Worm (Caenorhabditis elegans) whole organism, L4 larva: ENCODE results near the gene rgs-3.
A peak's percentile ranks its signal among the peaks of the same experiment; 100 is the strongest.

ENCODE experiments used
- F26F4.8 ChIP-seq: fragments of 200-800 bp; sonication (Bioruptor generic); conservative IDR thresholded peaks from 2 replicates; pipeline ENCODE4 v1.3.6; 2022; ENCODE audit warnings: missing genetic modification characterization, missing compliant biosample characterization
- F44E2.7 ChIP-seq: fragments of 200-800 bp; sonication (Bioruptor generic); IDR thresholded peaks from 2 replicates; pipeline ENCODE4 v2.1.2; 2022; ENCODE audit warnings: missing genetic modification characterization, missing compliant biosample characterization
- F49E8.2 ChIP-seq: sonication (generic microtip); optimal IDR thresholded peaks from 2 replicates; lab custom pipeline; 2016; ENCODE audit warnings: missing compliant biosample characterization, mild to moderate bottlenecking, missing genetic modification characterization, borderline replicate concordance
- T26A8.4 ChIP-seq: fragments of 200-800 bp; sonication (Bioruptor generic); IDR thresholded peaks from 2 replicates; pipeline ENCODE4 v1.3.6; 2022; ENCODE audit warnings: missing genetic modification characterization, missing compliant biosample characterization
- Y105C5A.15 ChIP-seq: fragments of 200-800 bp; sonication (Bioruptor generic); IDR thresholded peaks from 2 replicates; pipeline ENCODE4 v1.3.6; 2022; ENCODE audit warnings: missing genetic modification characterization, missing compliant biosample characterization
- Y48G9A.11 ChIP-seq: fragments of 200-800 bp; sonication (Bioruptor generic); IDR thresholded peaks from 2 replicates; pipeline ENCODE4 v1.3.6; 2022; ENCODE audit warnings: missing genetic modification reagents, missing genetic modification characterization, missing compliant biosample characterization
- ZK337.2 ChIP-seq: fragments of 200-800 bp; sonication (Bioruptor generic); IDR thresholded peaks from 2 replicates; pipeline ENCODE4 v1.3.6; 2022; ENCODE audit warnings: missing genetic modification reagents, missing genetic modification characterization, missing compliant biosample characterization
- aha-1 ChIP-seq: fragments of 150-350 bp; peaks from one replicate; lab custom pipeline; 2014; ENCODE audit warnings: missing biosample characterization, missing genetic modification characterization
- aly-2 ChIP-seq: sonication (generic microtip); optimal IDR thresholded peaks from 2 replicates; lab custom pipeline; 2018; ENCODE audit warnings: missing biosample characterization, missing genetic modification characterization
- ceh-32 ChIP-seq: sonication (generic microtip); optimal IDR thresholded peaks from 2 replicates; lab custom pipeline; 2016; ENCODE audit warnings: mild to moderate bottlenecking, missing genetic modification characterization, missing compliant biosample characterization; ENCODE audit not compliant: poor library complexity
- cey-2 ChIP-seq: sonication (generic microtip); optimal IDR thresholded peaks from 3 replicates; lab custom pipeline; 2017; ENCODE audit warnings: missing genetic modification characterization, mild to moderate bottlenecking, missing compliant biosample characterization, antibody characterized with exemption, borderline replicate concordance; ENCODE audit not compliant: insufficient read depth
- ctbp-1 ChIP-seq: fragments of 200-800 bp; sonication (Bioruptor generic); IDR thresholded peaks from 2 replicates; pipeline ENCODE4 v1.3.6; 2022; ENCODE audit warnings: missing genetic modification reagents, missing genetic modification characterization, missing compliant biosample characterization
- daf-12 ChIP-seq: fragments of 150-350 bp; optimal IDR thresholded peaks from 2 replicates; lab custom pipeline; 2014; ENCODE audit warnings: missing biosample characterization, missing genetic modification reagents, missing genetic modification characterization
- egl-43 ChIP-seq: fragments of 200-800 bp; sonication (Bioruptor generic); IDR thresholded peaks from 2 replicates; pipeline ENCODE4 v1.3.6; 2022; ENCODE audit warnings: missing genetic modification reagents, missing genetic modification characterization, missing compliant biosample characterization
- fkh-10 ChIP-seq: fragments of 150-350 bp; optimal IDR thresholded peaks from 2 replicates; lab custom pipeline; 2014; ENCODE audit warnings: missing biosample characterization, missing genetic modification reagents, missing genetic modification characterization
- hmg-1.1 ChIP-seq: fragments of 200-800 bp; sonication (Bioruptor generic); IDR thresholded peaks from 2 replicates; pipeline ENCODE4 v1.3.6; 2022; ENCODE audit warnings: missing genetic modification reagents, missing genetic modification characterization, missing compliant biosample characterization
- lim-7 ChIP-seq: fragments of 200-800 bp; sonication (Bioruptor generic); IDR thresholded peaks from 2 replicates; pipeline ENCODE4 v1.3.6; 2022; ENCODE audit warnings: missing genetic modification characterization, missing compliant biosample characterization
- lin-29 ChIP-seq: fragments of 200-800 bp; sonication (Bioruptor generic); IDR thresholded peaks from 2 replicates; pipeline ENCODE4 v1.3.6; 2022; ENCODE audit warnings: missing genetic modification reagents, missing genetic modification characterization, missing compliant biosample characterization
- lsy-2 ChIP-seq, 2 experiments: fragments of 150-350 bp in 1 of 2; sonication (generic microtip) in 1 of 2; optimal IDR thresholded peaks; 2 replicates each; lab custom pipeline; 2014 to 2017; ENCODE audit warnings: missing biosample characterization in 2 of 2, missing genetic modification characterization in 2 of 2
- madf-5 ChIP-seq, 2 experiments: fragments of 200-800 bp; sonication (Bioruptor generic); IDR thresholded peaks; 2 replicates each; pipeline ENCODE4 v1.3.6; 2022; ENCODE audit warnings: missing compliant biosample characterization in 2 of 2, missing genetic modification characterization in 2 of 2
- mdt-29 ChIP-seq: fragments of 200-800 bp; sonication (Bioruptor generic); IDR thresholded peaks from 2 replicates; pipeline ENCODE4 v1.3.6; 2022; ENCODE audit warnings: missing genetic modification reagents, missing genetic modification characterization, missing compliant biosample characterization
- nhr-111 ChIP-seq: fragments of 200-800 bp; sonication (Bioruptor generic); optimal IDR thresholded peaks from 2 replicates; lab custom pipeline; 2018; ENCODE audit warnings: mild to moderate bottlenecking, missing genetic modification characterization, missing compliant biosample characterization
- nhr-28 ChIP-seq: fragments of 150-350 bp; optimal IDR thresholded peaks from 2 replicates; lab custom pipeline; 2014; ENCODE audit warnings: missing biosample characterization, missing genetic modification characterization
- rbr-2 ChIP-seq: sonication (generic microtip); optimal IDR thresholded peaks from 2 replicates; lab custom pipeline; 2016; ENCODE audit warnings: missing genotype, missing genetic modification characterization, missing compliant biosample characterization
- spr-1 ChIP-seq: sonication (generic microtip); optimal IDR thresholded peaks from 2 replicates; lab custom pipeline; 2016; ENCODE audit warnings: mild to moderate bottlenecking, missing genetic modification characterization, missing compliant biosample characterization
- unc-130 ChIP-seq: sonication (generic microtip); optimal IDR thresholded peaks from 2 replicates; lab custom pipeline; 2016; ENCODE audit warnings: missing genetic modification reagents, missing genetic modification characterization, missing compliant biosample characterization
- unc-39 ChIP-seq: sonication (generic microtip); optimal IDR thresholded peaks from 2 replicates; lab custom pipeline; 2017; ENCODE audit warnings: missing biosample characterization, missing genetic modification characterization
- unc-62 ChIP-seq, 3 experiments: fragments of 150-350 bp in 1 of 3; sonication (generic microtip); optimal IDR thresholded peaks in 2 of 3; peaks in 1 of 3; 1 replicate in 1 of 3; 2 replicates in 2 of 3; lab custom pipeline; 2014 to 2017; ENCODE audit warnings: missing biosample characterization in 3 of 3, missing genetic modification characterization in 3 of 3, missing genetic modification reagents in 3 of 3, missing genotype in 1 of 3
- vab-7 ChIP-seq: fragments of 200-800 bp; sonication (Bioruptor generic); IDR thresholded peaks from 2 replicates; pipeline ENCODE4 v1.3.6; 2022; ENCODE audit warnings: missing genetic modification reagents, missing genetic modification characterization, missing compliant biosample characterization
- zfp-2 ChIP-seq: sonication (generic microtip); optimal IDR thresholded peaks from 2 replicates; lab custom pipeline; 2016; ENCODE audit warnings: mild to moderate bottlenecking, missing genetic modification characterization, missing compliant biosample characterization
- zfp-3 ChIP-seq: fragments of 200-800 bp; sonication (Bioruptor generic); conservative IDR thresholded peaks from 2 replicates; pipeline ENCODE4 v1.3.6; 2022; ENCODE audit warnings: missing genetic modification reagents, missing genetic modification characterization, missing compliant biosample characterization

Gene rgs-3

ce11 chrII:6113187-6113586, 13.6 kb downstream of the rgs-3 start, which contains the start of gene heri-1:
TSS of gene heri-1 (minus strand) at chrII:6113194.
- no peak for TF ChIP-seq ceh-32 (tag; lab: Kevin White, UChicago)
- peak; percentile 70 for TF ChIP-seq unc-130
- TF ChIP-seq lsy-2 (tag; optimal IDR thresholded peaks at IDR 0.05; lab: Kevin White, UChicago): peak in 1 of 2 experiments; percentile 4

ce11 chrII:6113842-6114441, 14.3 kb downstream of the rgs-3 start:
- TF ChIP-seq aly-2 (tag; lab: Kevin White, UChicago): no peak
- no peak for TF ChIP-seq daf-12
- TF ChIP-seq Y105C5A.15 (GFP tag; lab: Robert Waterston, UW): no peak
- no peak for TF ChIP-seq spr-1 (tag; lab: Kevin White, UChicago)
- TF ChIP-seq fkh-10 (GFP tag; lab: Kevin White, UChicago): no peak
- TF ChIP-seq ctbp-1 (GFP tag; lab: Robert Waterston, UW): 0 out of 2 replicates have a peak, but pooled peaks have one; percentile 23
- TF ChIP-seq egl-43 (GFP tag; lab: Robert Waterston, UW): no peak
- TF ChIP-seq F26F4.8 (GFP tag; lab: Robert Waterston, UW): no peak
- peak; percentile 17 for TF ChIP-seq aha-1 (tag; lab: Kevin White, UChicago)
- no peak for TF ChIP-seq hmg-1.1 (GFP tag; lab: Robert Waterston, UW)
- TF ChIP-seq nhr-28: no peak
- TF ChIP-seq unc-39 (tag; lab: Kevin White, UChicago): no peak
- no peak for TF ChIP-seq cey-2 (tag; lab: Kevin White, UChicago)
- TF ChIP-seq T26A8.4: 0 out of 2 replicates have a peak, but pooled peaks have one; percentile 25
- no peak for TF ChIP-seq lim-7
- TF ChIP-seq, all 104 proteins: peak for 3

ce11 chrII:6115283-6115682, 15.7 kb downstream of the rgs-3 start:
- TF ChIP-seq rbr-2 (tag; lab: Kevin White, UChicago) (no peak), vab-7 (GFP tag; lab: Robert Waterston, UW) (no peak), unc-62 (GFP tag; optimal IDR thresholded peaks at IDR 0.05 in 1 of 2; lab: Kevin White, UChicago) (peak in 1 of 2 experiments; percentile 81), unc-62 (tag; optimal IDR thresholded peaks at IDR 0.05; lab: Kevin White, UChicago) (no peak), lin-29 (GFP tag; lab: Robert Waterston, UW) (no peak), daf-12 (no peak), mdt-29 (GFP tag; lab: Robert Waterston, UW) (no peak), unc-130 (no peak)
- TF ChIP-seq, all 104 proteins: peak for 1

DNA sequence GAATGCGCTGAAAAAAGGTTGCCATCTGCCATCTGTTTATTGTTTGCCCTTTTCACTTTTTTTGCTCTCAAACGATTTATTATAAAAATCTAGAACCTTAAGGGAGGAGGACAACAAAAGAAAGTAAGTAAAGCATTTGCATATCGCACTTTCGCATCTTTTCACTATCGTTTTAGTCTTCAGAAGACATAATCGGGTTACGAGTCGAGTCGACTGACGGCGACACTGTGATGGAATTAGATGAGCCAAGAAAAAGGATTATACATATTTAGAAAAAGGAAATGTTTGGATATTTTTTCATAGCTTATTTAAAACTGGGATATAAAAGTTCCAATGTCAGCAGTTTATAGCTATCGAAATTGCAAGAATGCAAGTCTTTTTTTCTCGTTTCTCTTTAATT, 17.1 kb downstream of the rgs-3 start:
- TF ChIP-seq ZK337.2 (no peak), aha-1 (tag; lab: Kevin White, UChicago) (peak; percentile 88)
- TF ChIP-seq, all 104 proteins: peak for 1

DNA sequence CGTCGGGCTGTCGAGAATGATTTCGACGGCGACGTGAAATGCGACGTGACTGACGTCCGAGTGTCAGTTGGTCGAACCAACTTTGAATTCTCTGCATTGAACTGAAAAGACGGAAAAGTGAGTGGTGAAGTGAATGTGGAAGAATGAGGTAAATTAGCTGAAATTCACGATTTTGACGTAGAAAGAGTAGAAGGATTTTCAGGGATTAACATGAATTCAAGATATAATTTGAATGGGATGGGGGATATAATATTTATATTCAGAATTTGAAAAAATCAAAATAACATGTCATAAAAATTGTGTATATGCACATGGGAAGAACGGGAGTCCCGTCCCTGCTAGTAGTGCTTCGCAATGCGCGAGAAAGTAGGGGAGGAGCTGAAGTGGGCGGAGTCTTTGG, 18.6 kb downstream of the rgs-3 start, which contains the start of gene C29H12.6:
C29H12.6 (minus strand) TSS at position 101 of the 400 bp plus-strand sequence.
- TF ChIP-seq Y48G9A.11 (GFP tag; lab: Robert Waterston, UW) (no peak), cey-2 (tag; lab: Kevin White, UChicago) (no peak), nhr-111 (GFP tag; lab: Kevin White, UChicago) (no peak), F44E2.7 (no peak), zfp-3 (GFP tag; lab: Robert Waterston, UW) (no peak), madf-5 (GFP tag; IDR thresholded peaks at IDR 0.05; lab: Robert Waterston, UW) (no peak), zfp-2 (tag; lab: Kevin White, UChicago) (no peak), F49E8.2 (no peak)
